Worm (Caenorhabditis elegans): ENCODE results near the gene ZK899.5.

The ZK899.5 gene

ce11 chrX:9472170-9472569 lies 11.4 kb upstream of the ZK899.5 start, which contains the start of gene gap-2:
Gene gap-2, plus strand, starts transcription at chrX:9472470.
- no peak for TF ChIP-seq dpl-1 (GFP tag; optimal IDR thresholded peaks at IDR 0.05)
- no peak for TF ChIP-seq ztf-4 (tag; optimal IDR thresholded peaks at IDR 0.05)
- no peak for TF ChIP-seq aha-1 (tag; optimal IDR thresholded peaks at IDR 0.05)
- TF ChIP-seq swsn-7 (tag; optimal IDR thresholded peaks at IDR 0.05), result no peak
- TF ChIP-seq pag-3 (tag; optimal IDR thresholded peaks at IDR 0.05; ENCODE audit: borderline replicate concordance, insufficient read depth), result no peak
- TF ChIP-seq lin-35 (GFP tag; optimal IDR thresholded peaks at IDR 0.05), result no peak
- TF ChIP-seq jun-1 (tag; optimal IDR thresholded peaks at IDR 0.05), result no peak
- no peak for TF ChIP-seq dsc-1 (tag; optimal IDR thresholded peaks at IDR 0.05)
- TF ChIP-seq F16B12.6 (tag; optimal IDR thresholded peaks at IDR 0.05), result no peak

ce11 chrX:9467573-9467972 lies 6.8 kb upstream of the ZK899.5 start:
- TF ChIP-seq elt-2 (tag; optimal IDR thresholded peaks at IDR 0.05) (peak; percentile 9), sox-4 (tag; optimal IDR thresholded peaks at IDR 0.05) (no peak), lin-13 (GFP tag; optimal IDR thresholded peaks at IDR 0.05) (peak; percentile 5), lsy-2 (tag; optimal IDR thresholded peaks at IDR 0.05) (peak; percentile 63 to 68), efl-1 (optimal IDR thresholded peaks at IDR 0.05) (peak in 1 of 2 experiments; percentile 39), efl-1 (GFP tag; optimal IDR thresholded peaks at IDR 0.05 in 1 of 2) (peak in 1 of 2 experiments; percentile 89), ceh-8 (GFP tag; optimal IDR thresholded peaks at IDR 0.05) (peak; percentile 77), nhr-90 (tag; optimal IDR thresholded peaks at IDR 0.05; ENCODE audit: poor library complexity) (peak; percentile 78), xbp-1 (tag; optimal IDR thresholded peaks at IDR 0.05) (peak; percentile 74), mab-9 (GFP tag; IDR thresholded peaks at IDR 0.05) (peak; percentile 48), fos-1 (tag; optimal IDR thresholded peaks at IDR 0.05) (peak; percentile 70), zip-4 (GFP tag; optimal IDR thresholded peaks at IDR 0.05) (peak; percentile 27), nhr-76 (tag; optimal IDR thresholded peaks at IDR 0.05) (peak; percentile 4), C16A3.4 (tag; optimal IDR thresholded peaks at IDR 0.05) (peak; percentile 67), jun-1 (tag; optimal IDR thresholded peaks at IDR 0.05) (peak; percentile 60), unc-30 (tag; optimal IDR thresholded peaks at IDR 0.05) (no peak), sup-37 (GFP tag; optimal IDR thresholded peaks at IDR 0.05) (no peak), nhr-11 (tag; optimal IDR thresholded peaks at IDR 0.05) (no peak), ztf-11 (tag; optimal IDR thresholded peaks at IDR 0.05) (peak in 1 of 2 experiments; percentile 24), lin-14 (GFP tag; optimal IDR thresholded peaks at IDR 0.05) (peak; percentile 60), ceh-63 (GFP tag; optimal IDR thresholded peaks at IDR 0.05) (no peak), C04F5.9 (tag; optimal IDR thresholded peaks at IDR 0.05) (no peak), fkh-4 (tag; optimal IDR thresholded peaks at IDR 0.05; ENCODE audit: borderline replicate concordance) (no peak), unc-86 (tag; optimal IDR thresholded peaks at IDR 0.05) (peak; percentile 21), blmp-1 (tag; optimal IDR thresholded peaks at IDR 0.05) (peak; percentile 34), aha-1 (tag; optimal IDR thresholded peaks at IDR 0.05) (peak; percentile 18), pax-3 (tag; optimal IDR thresholded peaks at IDR 0.05) (peak; percentile 12), nhr-12 (tag; optimal IDR thresholded peaks at IDR 0.05) (no peak), irx-1 (tag; optimal IDR thresholded peaks at IDR 0.05) (peak; percentile 77), snpc-4 (tag; optimal IDR thresholded peaks at IDR 0.05) (peak; percentile 28), fkh-8 (tag; optimal IDR thresholded peaks at IDR 0.05) (peak; percentile 33), ceh-88 (GFP tag; IDR thresholded peaks at IDR 0.05) (no peak; the same call in 1 of the 2 replicates), efl-3 (GFP tag; optimal IDR thresholded peaks at IDR 0.05) (peak; percentile 28), nhr-20 (tag; optimal IDR thresholded peaks at IDR 0.05) (peak; percentile 85), rnt-1 (tag; optimal IDR thresholded peaks at IDR 0.05) (peak; percentile 72), ceh-90 (tag; optimal IDR thresholded peaks at IDR 0.05) (no peak), lin-15B (tag; optimal IDR thresholded peaks at IDR 0.05) (no peak), hpl-2 (GFP tag; optimal IDR thresholded peaks at IDR 0.05) (no peak), nhr-71 (tag; optimal IDR thresholded peaks at IDR 0.05) (peak; percentile 75), nhr-84 (tag; optimal IDR thresholded peaks at IDR 0.05) (no peak), vab-15 (tag; optimal IDR thresholded peaks at IDR 0.05) (no peak), sptf-1 (tag; optimal IDR thresholded peaks at IDR 0.05) (no peak), egl-13 (tag; optimal IDR thresholded peaks at IDR 0.05) (peak; percentile 27), aly-2 (tag; optimal IDR thresholded peaks at IDR 0.05) (no peak), hlh-4 (tag; optimal IDR thresholded peaks at IDR 0.05) (no peak)
